Worm (Caenorhabditis elegans) whole organism, L4 larva: Measurements from ENCODE around the gene R02F11.1.
A peak's percentile ranks its signal among the peaks of the same experiment; 100 is the strongest.

Experiments
- F26F4.8 ChIP-seq: fragments of 200-800 bp; sonication (Bioruptor generic); conservative IDR thresholded peaks from 2 replicates; pipeline ENCODE4 v1.3.6; 2022; ENCODE audit warnings: missing genetic modification characterization, missing compliant biosample characterization
- F37D6.2 ChIP-seq: sonication (generic microtip); optimal IDR thresholded peaks from 2 replicates; lab custom pipeline; 2016; ENCODE audit warnings: mild to moderate bottlenecking, missing genetic modification characterization, missing compliant biosample characterization
- F49E8.2 ChIP-seq: sonication (generic microtip); optimal IDR thresholded peaks from 2 replicates; lab custom pipeline; 2016; ENCODE audit warnings: missing compliant biosample characterization, mild to moderate bottlenecking, missing genetic modification characterization, borderline replicate concordance
- Y105C5A.15 ChIP-seq: fragments of 200-800 bp; sonication (Bioruptor generic); IDR thresholded peaks from 2 replicates; pipeline ENCODE4 v1.3.6; 2022; ENCODE audit warnings: missing genetic modification characterization, missing compliant biosample characterization
- Y48G9A.11 ChIP-seq: fragments of 200-800 bp; sonication (Bioruptor generic); IDR thresholded peaks from 2 replicates; pipeline ENCODE4 v1.3.6; 2022; ENCODE audit warnings: missing genetic modification reagents, missing genetic modification characterization, missing compliant biosample characterization
- ZK337.2 ChIP-seq: fragments of 200-800 bp; sonication (Bioruptor generic); IDR thresholded peaks from 2 replicates; pipeline ENCODE4 v1.3.6; 2022; ENCODE audit warnings: missing genetic modification reagents, missing genetic modification characterization, missing compliant biosample characterization
- aha-1 ChIP-seq: fragments of 150-350 bp; peaks from one replicate; lab custom pipeline; 2014; ENCODE audit warnings: missing biosample characterization, missing genetic modification characterization
- ama-1 ChIP-seq: fragments of 150-350 bp; optimal IDR thresholded peaks from 2 replicates; lab custom pipeline; 2014; ENCODE audit warnings: inconsistent platforms, mixed read lengths
- ceh-44 ChIP-seq: fragments of 200-800 bp; sonication (Bioruptor generic); IDR thresholded peaks from 2 replicates; pipeline ENCODE4 v1.3.6; 2022; ENCODE audit warnings: missing genetic modification reagents, missing genetic modification characterization, missing compliant biosample characterization
- ces-1 ChIP-seq: fragments of 150-350 bp; sonication (generic microtip); optimal IDR thresholded peaks from 4 replicates; lab custom pipeline; 2014; ENCODE audit warnings: missing biosample characterization, missing genetic modification reagents, missing genetic modification characterization
- dmd-8 ChIP-seq: fragments of 200-800 bp; sonication (Bioruptor generic); IDR thresholded peaks from 2 replicates; pipeline ENCODE4 v1.3.6; 2022; ENCODE audit warnings: missing genetic modification characterization, missing compliant biosample characterization
- egl-27 ChIP-seq: sonication (generic microtip); optimal IDR thresholded peaks from 3 replicates; lab custom pipeline; 2017; ENCODE audit warnings: missing biosample characterization, missing genetic modification reagents, missing genetic modification characterization
- egl-43 ChIP-seq: fragments of 200-800 bp; sonication (Bioruptor generic); IDR thresholded peaks from 2 replicates; pipeline ENCODE4 v1.3.6; 2022; ENCODE audit warnings: missing genetic modification reagents, missing genetic modification characterization, missing compliant biosample characterization
- fkh-10 ChIP-seq: fragments of 150-350 bp; optimal IDR thresholded peaks from 2 replicates; lab custom pipeline; 2014; ENCODE audit warnings: missing biosample characterization, missing genetic modification reagents, missing genetic modification characterization
- gei-8 ChIP-seq: fragments of 200-800 bp; sonication (Bioruptor generic); optimal IDR thresholded peaks from 2 replicates; lab custom pipeline; 2018; ENCODE audit warnings: mild to moderate bottlenecking, missing genetic modification characterization, missing compliant biosample characterization
- hlh-30 ChIP-seq: sonication (generic microtip); optimal IDR thresholded peaks from 2 replicates; lab custom pipeline; 2017; ENCODE audit warnings: antibody characterized with exemption, mild to moderate bottlenecking, missing genetic modification characterization, missing compliant biosample characterization; ENCODE audit not compliant: insufficient read depth
- lim-7 ChIP-seq: fragments of 200-800 bp; sonication (Bioruptor generic); IDR thresholded peaks from 2 replicates; pipeline ENCODE4 v1.3.6; 2022; ENCODE audit warnings: missing genetic modification characterization, missing compliant biosample characterization
- lin-1 ChIP-seq: fragments of 200-800 bp; sonication (Bioruptor generic); IDR thresholded peaks from 2 replicates; pipeline ENCODE4 v1.3.6; 2022; ENCODE audit warnings: missing genetic modification reagents, missing genetic modification characterization, missing compliant biosample characterization
- lin-38 ChIP-seq: fragments of 200-800 bp; sonication (Bioruptor generic); IDR thresholded peaks from 2 replicates; pipeline ENCODE4 v1.3.6; 2022; ENCODE audit warnings: missing genetic modification reagents, missing genetic modification characterization, missing compliant biosample characterization
- lir-3 ChIP-seq: sonication (generic microtip); optimal IDR thresholded peaks from 2 replicates; lab custom pipeline; 2016; ENCODE audit warnings: mild to moderate bottlenecking, missing genetic modification characterization, missing compliant biosample characterization
- mdl-1 ChIP-seq, 2 experiments: fragments of 150-350 bp in 1 of 2; sonication (generic microtip) in 1 of 2; optimal IDR thresholded peaks; 2 replicates each; lab custom pipeline; 2014 to 2017; ENCODE audit warnings: missing biosample characterization in 2 of 2, missing genetic modification characterization in 2 of 2
- mdt-29 ChIP-seq: fragments of 200-800 bp; sonication (Bioruptor generic); IDR thresholded peaks from 2 replicates; pipeline ENCODE4 v1.3.6; 2022; ENCODE audit warnings: missing genetic modification reagents, missing genetic modification characterization, missing compliant biosample characterization
- mes-2 ChIP-seq: sonication (generic microtip); optimal IDR thresholded peaks from 2 replicates; lab custom pipeline; 2016; ENCODE audit warnings: missing genotype, mild to moderate bottlenecking, missing genetic modification characterization, missing compliant biosample characterization; ENCODE audit not compliant: poor library complexity, severe bottlenecking
- nhr-10 ChIP-seq: fragments of 150-350 bp; optimal IDR thresholded peaks from 2 replicates; lab custom pipeline; 2014; ENCODE audit warnings: missing biosample characterization, missing genetic modification characterization
- nhr-111 ChIP-seq: fragments of 200-800 bp; sonication (Bioruptor generic); optimal IDR thresholded peaks from 2 replicates; lab custom pipeline; 2018; ENCODE audit warnings: mild to moderate bottlenecking, missing genetic modification characterization, missing compliant biosample characterization
- nhr-42 ChIP-seq: fragments of 200-800 bp; sonication (Bioruptor generic); IDR thresholded peaks from 2 replicates; pipeline ENCODE4 v1.3.6; 2022; ENCODE audit warnings: missing genetic modification characterization, missing compliant biosample characterization
- nhr-48 ChIP-seq: sonication (generic microtip); optimal IDR thresholded peaks from 2 replicates; lab custom pipeline; 2016; ENCODE audit warnings: mild to moderate bottlenecking, missing genetic modification characterization, missing compliant biosample characterization
- pha-4 ChIP-seq, 2 experiments: fragments of 150-350 bp in 1 of 2; fragments of 200-800 bp in 1 of 2; sonication (Bioruptor generic) in 1 of 2; IDR thresholded peaks in 1 of 2; optimal IDR thresholded peaks in 1 of 2; 2 replicates each; pipeline versions ENCODE4 v1.3.6 to Lab custom; 2014 to 2022; ENCODE audit warnings: missing genetic modification characterization in 2 of 2, missing genetic modification reagents in 2 of 2, missing biosample characterization in 1 of 2, missing compliant biosample characterization in 1 of 2
- php-3 ChIP-seq: fragments of 200-800 bp; sonication (Bioruptor generic); IDR thresholded peaks from 2 replicates; pipeline ENCODE4 v1.3.6; 2022; ENCODE audit warnings: missing genetic modification reagents, missing genetic modification characterization, missing compliant biosample characterization
- rbr-2 ChIP-seq: sonication (generic microtip); optimal IDR thresholded peaks from 2 replicates; lab custom pipeline; 2016; ENCODE audit warnings: missing genotype, missing genetic modification characterization, missing compliant biosample characterization
- set-16 ChIP-seq: fragments of 200-800 bp; sonication (Bioruptor generic); IDR thresholded peaks from 2 replicates; pipeline ENCODE4 v1.3.6; 2022; ENCODE audit warnings: missing genetic modification reagents, missing genetic modification characterization, missing compliant biosample characterization
- skn-1 ChIP-seq: fragments of 150-350 bp; optimal IDR thresholded peaks from 2 replicates; lab custom pipeline; 2014; ENCODE audit warnings: missing biosample characterization, missing genetic modification characterization
- snpc-1.2 ChIP-seq: fragments of 200-800 bp; sonication (Bioruptor generic); IDR thresholded peaks from 2 replicates; pipeline ENCODE4 v1.3.6; 2022; ENCODE audit warnings: missing genetic modification reagents, missing genetic modification characterization, missing compliant biosample characterization
- spr-1 ChIP-seq: sonication (generic microtip); optimal IDR thresholded peaks from 2 replicates; lab custom pipeline; 2016; ENCODE audit warnings: mild to moderate bottlenecking, missing genetic modification characterization, missing compliant biosample characterization
- tra-1 ChIP-seq: fragments of 200-800 bp; sonication (Bioruptor generic); IDR thresholded peaks from 2 replicates; pipeline ENCODE4 v1.3.6; 2022; ENCODE audit warnings: missing genetic modification reagents, missing genetic modification characterization, missing compliant biosample characterization
- unc-130 ChIP-seq: sonication (generic microtip); optimal IDR thresholded peaks from 2 replicates; lab custom pipeline; 2016; ENCODE audit warnings: missing genetic modification reagents, missing genetic modification characterization, missing compliant biosample characterization
- unc-62 ChIP-seq, 3 experiments: fragments of 150-350 bp in 1 of 3; sonication (generic microtip); optimal IDR thresholded peaks in 2 of 3; peaks in 1 of 3; 1 replicate in 1 of 3; 2 replicates in 2 of 3; lab custom pipeline; 2014 to 2017; ENCODE audit warnings: missing biosample characterization in 3 of 3, missing genetic modification characterization in 3 of 3, missing genetic modification reagents in 3 of 3, missing genotype in 1 of 3
- zfp-3 ChIP-seq: fragments of 200-800 bp; sonication (Bioruptor generic); conservative IDR thresholded peaks from 2 replicates; pipeline ENCODE4 v1.3.6; 2022; ENCODE audit warnings: missing genetic modification reagents, missing genetic modification characterization, missing compliant biosample characterization

R02F11.1 gene

ce11 chrV:4800794-4801193 lies at the start of gene R02F11.1:
Gene R02F11.1 (plus strand): TSS chrV:4801094.
- no peak for TF ChIP-seq lin-38 (GFP tag; lab: Robert Waterston, UW)
- TF ChIP-seq set-16 (GFP tag; lab: Robert Waterston, UW): 0 out of 2 replicates have a peak, but pooled peaks have one; percentile 11
- TF ChIP-seq nhr-111 (GFP tag; lab: Kevin White, UChicago): no peak

- TF ChIP-seq Y105C5A.15 (GFP tag; lab: Robert Waterston, UW) (no peak), spr-1 (tag; lab: Kevin White, UChicago) (no peak), egl-27 (no peak), gei-8 (GFP tag; lab: Kevin White, UChicago) (no peak), zfp-3 (GFP tag; lab: Robert Waterston, UW) (no peak), nhr-48 (no peak), unc-62 (GFP tag; optimal IDR thresholded peaks at IDR 0.05 in 1 of 2; lab: Kevin White, UChicago) (no peak), unc-62 (tag; optimal IDR thresholded peaks at IDR 0.05; lab: Kevin White, UChicago) (no peak), snpc-1.2 (GFP tag; lab: Robert Waterston, UW) (0 out of 2 replicates have a peak, but pooled peaks have one; percentile 25), lim-7 (GFP tag; lab: Robert Waterston, UW) (peak; percentile 45; the same call in 1 of the 2 replicates), tra-1 (no peak), egl-43 (GFP tag; lab: Robert Waterston, UW) (0 out of 2 replicates have a peak, but pooled peaks have one; percentile 67), mes-2 (no peak), ama-1 (no peak), nhr-111 (GFP tag; lab: Kevin White, UChicago) (no peak), php-3 (no peak), lir-3 (no peak), rbr-2 (tag; lab: Kevin White, UChicago) (no peak), hlh-30 (tag; lab: Kevin White, UChicago) (no peak), ceh-44 (GFP tag; lab: Robert Waterston, UW) (peak; percentile 54; the same call in 1 of the 2 replicates), ces-1 (GFP tag; lab: Kevin White, UChicago) (no peak), aha-1 (peak; percentile 73), lin-38 (GFP tag; lab: Robert Waterston, UW) (peak; percentile 22; the same call in 1 of the 2 replicates), Y48G9A.11 (GFP tag; lab: Robert Waterston, UW) (peak; percentile 59), unc-130 (GFP tag; lab: Kevin White, UChicago) (peak; percentile 7), lin-1 (no peak), F26F4.8 (GFP tag; lab: Robert Waterston, UW) (no peak)
Measured at ce11 chrV:4754123-4754522, 46.8 kb upstream of the R02F11.1 start, which contains the start of gene hil-4. Gene hil-4 (plus strand): TSS chrV:4754313.

- TF ChIP-seq pha-4 (GFP tag; IDR thresholded peaks at IDR 0.05; lab: Robert Waterston, UW): peak; percentile 16; the same call in 1 of the 2 replicates
- no peak for TF ChIP-seq pha-4 (tag; optimal IDR thresholded peaks at IDR 0.05; lab: Kevin White, UChicago)
- TF ChIP-seq egl-43 (GFP tag; lab: Robert Waterston, UW): peak; percentile 8; the same call in 1 of the 2 replicates
- no peak for TF ChIP-seq mdl-1 (tag; optimal IDR thresholded peaks at IDR 0.05; lab: Kevin White, UChicago)
- 0 out of 2 replicates have a peak, but pooled peaks have one; percentile 10 for TF ChIP-seq lin-38 (GFP tag; lab: Robert Waterston, UW)
- TF ChIP-seq set-16 (GFP tag; lab: Robert Waterston, UW): peak; percentile 91
- no peak for TF ChIP-seq rbr-2 (tag; lab: Kevin White, UChicago)
Measured at ce11 chrV:4754684-4755211, 46.1 kb upstream of the R02F11.1 start.

ce11 chrV:4755308-4756029 lies 45.4 kb upstream of the R02F11.1 start, which contains the start of gene pgl-3:
Gene pgl-3 (plus strand): TSS chrV:4755979.
- TF ChIP-seq ZK337.2 (no peak), pha-4 (GFP tag; IDR thresholded peaks at IDR 0.05; lab: Robert Waterston, UW) (no peak; the same call in 1 of the 2 replicates), pha-4 (tag; optimal IDR thresholded peaks at IDR 0.05; lab: Kevin White, UChicago) (no peak), fkh-10 (GFP tag; lab: Kevin White, UChicago) (no peak), unc-130 (GFP tag; lab: Kevin White, UChicago) (peak; percentile 6), nhr-10 (tag; lab: Kevin White, UChicago) (no peak), F49E8.2 (tag; lab: Kevin White, UChicago) (peak; percentile 67), nhr-42 (GFP tag; lab: Robert Waterston, UW) (no peak), dmd-8 (GFP tag; lab: Robert Waterston, UW) (0 out of 2 replicates have a peak, but pooled peaks have one; percentile 48), F37D6.2 (tag; lab: Kevin White, UChicago) (no peak), mdt-29 (GFP tag; lab: Robert Waterston, UW) (no peak), gei-8 (GFP tag; lab: Kevin White, UChicago) (no peak), skn-1 (tag; lab: Kevin White, UChicago) (no peak), set-16 (GFP tag; lab: Robert Waterston, UW) (no peak)
